Fruit fly (Drosophila melanogaster) whole organism, larva: ENCODE measurements around the gene Dif.

ENCODE experiments used
- noc ChIP-seq: fragments of 200-800 bp; sonication (Bioruptor generic); optimal IDR thresholded peaks from 3 replicates; lab custom pipeline; 2019; ENCODE audit warnings: missing biosample characterization, mild to moderate bottlenecking, missing genetic modification characterization, moderate library complexity

Dif gene

dm6 chr2L:17379844-17380243 is 53.1 kb downstream of the Dif start:
- TF ChIP-seq noc (tag; lab: Kevin White, UChicago): no peak

- peak; percentile 91 for TF ChIP-seq noc (tag; lab: Kevin White, UChicago)
These were observed 54.1 kb downstream of the Dif start for dm6 chr2L:17378767-17379301.

DNA sequence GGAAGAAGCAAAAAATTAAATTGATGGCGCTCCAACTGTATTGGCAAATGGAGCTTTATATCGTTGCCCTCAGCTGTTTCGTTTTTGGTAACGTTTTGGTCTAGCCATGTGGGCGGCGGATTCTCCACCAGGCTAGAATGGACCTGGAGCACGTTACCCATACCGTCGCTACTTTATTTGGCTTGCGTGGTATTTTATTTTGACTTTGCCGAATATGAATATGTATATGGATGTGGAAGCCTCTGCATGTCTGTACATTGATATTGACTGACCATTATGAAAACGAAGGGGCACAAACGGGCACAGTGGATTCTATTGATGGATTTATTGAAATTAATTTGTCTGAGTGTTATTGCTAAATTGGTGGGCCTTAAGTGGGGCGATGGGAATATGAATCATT is 55.1 kb downstream of the Dif start:
- no peak for TF ChIP-seq noc (tag; lab: Kevin White, UChicago)

DNA sequence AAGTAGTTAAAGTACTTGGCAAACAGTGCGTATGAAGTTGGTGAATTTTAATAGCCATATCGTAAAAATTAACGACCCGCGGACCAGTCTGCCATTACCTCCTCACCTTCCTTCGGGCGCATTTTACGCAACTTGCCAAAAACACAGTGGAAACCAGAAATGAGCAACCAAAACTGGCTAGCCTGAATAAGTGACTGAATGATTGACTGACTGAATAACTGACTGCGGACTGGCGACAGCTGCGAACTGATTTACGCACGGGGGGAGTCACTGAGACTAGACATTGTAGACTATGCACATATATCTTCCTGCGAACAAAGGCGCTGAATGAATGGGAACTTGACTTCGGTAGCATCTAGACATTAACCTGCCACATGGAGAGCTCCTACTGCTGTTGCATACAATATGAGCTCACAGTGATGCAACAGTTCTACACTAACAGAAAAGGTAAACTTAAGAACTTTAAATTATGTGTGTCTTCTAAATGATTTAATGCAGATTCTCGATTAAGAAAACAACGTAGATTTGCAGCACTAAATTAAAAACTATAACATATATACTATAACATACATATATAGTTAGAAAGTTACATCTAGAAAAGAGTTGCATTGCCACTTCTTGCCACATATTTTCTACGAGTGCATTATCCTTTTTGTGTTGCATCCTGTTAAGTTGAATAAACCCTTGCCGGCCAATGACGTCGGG is 56.9 kb downstream of the Dif start:
- TF ChIP-seq noc (tag; lab: Kevin White, UChicago): no peak

DNA sequence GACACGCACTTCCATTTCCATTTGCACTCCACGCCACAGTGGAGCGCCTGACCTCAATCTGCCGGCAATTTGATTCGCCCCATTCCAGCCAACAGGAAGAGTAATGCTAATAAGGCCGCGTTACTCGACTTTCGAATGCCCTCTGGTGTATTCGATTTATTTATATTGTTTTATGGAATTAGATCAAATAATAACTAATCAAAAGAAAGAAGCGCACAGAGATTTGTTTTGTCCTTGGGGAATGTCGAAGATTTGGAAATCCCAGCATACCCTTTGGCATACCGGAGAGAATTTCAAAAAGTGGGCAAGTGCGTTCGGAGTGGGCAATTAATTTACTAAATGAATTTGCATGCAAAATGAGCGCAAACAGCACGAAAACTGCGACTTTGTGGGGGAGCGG is 58.1 kb downstream of the Dif start:
- TF ChIP-seq noc (tag; lab: Kevin White, UChicago): no peak

DNA sequence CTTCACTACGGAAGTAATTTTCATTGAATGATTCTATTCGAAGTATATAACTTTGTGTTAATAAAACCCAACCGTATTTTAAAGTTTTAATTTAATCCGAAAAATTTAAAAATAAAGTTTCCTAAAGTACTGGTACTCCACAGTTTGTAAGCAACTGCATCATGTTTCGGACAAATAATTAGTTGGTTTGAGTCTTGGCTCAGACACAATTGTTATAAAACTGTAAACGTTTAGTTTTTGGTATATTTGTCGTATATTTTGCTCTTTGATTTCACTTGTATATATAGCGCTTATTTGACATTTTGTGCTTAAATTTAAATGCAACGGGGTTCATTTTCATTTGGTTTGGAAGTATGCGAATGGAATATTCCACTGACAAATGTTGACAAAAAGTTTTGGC is 64.5 kb downstream of the Dif start:
- TF ChIP-seq noc (tag; lab: Kevin White, UChicago): no peak
